Worm (Caenorhabditis elegans): ENCODE results near the gene F55F10.3.
"Not testable (repeated sequence)": the region's sequence is repeated elsewhere in the genome, so short reads cannot be mapped to it uniquely, and the experiment has no call there.

The F55F10.3 gene

ce11 chrIV:4336139-4336851, 23.5 kb upstream of the F55F10.3 start, which contains the start of the genes W03B1.3 and oac-51:
TSS of gene W03B1.3 (minus strand) at chrIV:4336239.
TSS of gene oac-51 (plus strand) at chrIV:4336801.
- TF ChIP-seq tbx-8 (GFP tag; optimal IDR thresholded peaks at IDR 0.05) (no peak), drap-1 (GFP tag; optimal IDR thresholded peaks at IDR 0.05) (no peak), nhr-12 (tag; optimal IDR thresholded peaks at IDR 0.05) (no peak), elt-1 (tag; optimal IDR thresholded peaks at IDR 0.05; ENCODE audit: borderline replicate concordance, insufficient read depth) (peak; percentile 51), unc-62 (GFP tag; optimal IDR thresholded peaks at IDR 0.05) (no peak), ceh-39 (tag; optimal IDR thresholded peaks at IDR 0.05) (no peak), mep-1 (tag; optimal IDR thresholded peaks at IDR 0.05) (no peak)

ce11 chrIV:4338217-4338616, 21.5 kb upstream of the F55F10.3 start:
- TF ChIP-seq blmp-1 (tag; optimal IDR thresholded peaks at IDR 0.05) (no peak), elt-1 (tag; optimal IDR thresholded peaks at IDR 0.05; ENCODE audit: borderline replicate concordance, insufficient read depth) (peak; percentile 70)

ce11 chrIV:4344828-4345227, 14.9 kb upstream of the F55F10.3 start:
- TF ChIP-seq sptf-1 (tag; optimal IDR thresholded peaks at IDR 0.05) (no peak), M03D4.4 (tag; optimal IDR thresholded peaks at IDR 0.05) (no peak), mab-5 (tag; optimal IDR thresholded peaks at IDR 0.05) (no peak), ztf-11 (tag; optimal IDR thresholded peaks at IDR 0.05) (no peak), ceh-83 (GFP tag; optimal IDR thresholded peaks at IDR 0.05) (no peak), nhr-76 (tag; optimal IDR thresholded peaks at IDR 0.05) (no peak)

ce11 chrIV:4346512-4346911, 13.2 kb upstream of the F55F10.3 start, which contains the start of gene oac-52:
TSS of gene oac-52 (minus strand) at chrIV:4346612.
- TF ChIP-seq tbx-8 (GFP tag; optimal IDR thresholded peaks at IDR 0.05) (no peak), lin-32 (GFP tag; optimal IDR thresholded peaks at IDR 0.05) (no peak), sptf-1 (tag; optimal IDR thresholded peaks at IDR 0.05) (no peak), drap-1 (GFP tag; optimal IDR thresholded peaks at IDR 0.05) (no peak), unc-62 (GFP tag; optimal IDR thresholded peaks at IDR 0.05) (no peak), nhr-76 (tag; optimal IDR thresholded peaks at IDR 0.05) (no peak), pha-4 (tag; optimal IDR thresholded peaks at IDR 0.05) (no peak)

ce11 chrIV:4347578-4348003, 12.2 kb upstream of the F55F10.3 start:
- TF ChIP-seq lsy-2 (tag; optimal IDR thresholded peaks at IDR 0.05) (no peak), ceh-83 (GFP tag; optimal IDR thresholded peaks at IDR 0.05) (no peak), snpc-4 (tag; optimal IDR thresholded peaks at IDR 0.05) (no peak), nhr-12 (tag; optimal IDR thresholded peaks at IDR 0.05) (no peak), ceh-39 (tag; optimal IDR thresholded peaks at IDR 0.05) (no peak), mep-1 (tag; optimal IDR thresholded peaks at IDR 0.05) (no peak), sem-2 (GFP tag; optimal IDR thresholded peaks at IDR 0.05) (no peak), elt-1 (tag; optimal IDR thresholded peaks at IDR 0.05; ENCODE audit: borderline replicate concordance, insufficient read depth) (no peak), flh-1 (GFP tag; optimal IDR thresholded peaks at IDR 0.05) (no peak)

- TF ChIP-seq sem-2, flh-1, tbx-8 (GFP tag; optimal IDR thresholded peaks at IDR 0.05): not testable (repeated sequence)
These were observed 11.6 kb upstream of the F55F10.3 start, which contains the start of gene W03B1.5 for ce11 chrIV:4348146-4348545. TSS of gene W03B1.5 (plus strand) at chrIV:4348446.

- TF ChIP-seq flh-1 (GFP tag; optimal IDR thresholded peaks at IDR 0.05) (no peak), elt-3 (tag; optimal IDR thresholded peaks at IDR 0.05) (no peak), tbx-8 (GFP tag; optimal IDR thresholded peaks at IDR 0.05) (no peak), ces-1 (GFP tag; optimal IDR thresholded peaks at IDR 0.05) (no peak), nhr-76 (tag; optimal IDR thresholded peaks at IDR 0.05) (no peak), zip-8 (tag; optimal IDR thresholded peaks at IDR 0.05) (no peak), unc-39 (tag; optimal IDR thresholded peaks at IDR 0.05) (no peak), lsy-2 (tag; optimal IDR thresholded peaks at IDR 0.05) (no peak), nhr-28 (tag; optimal IDR thresholded peaks at IDR 0.05) (no peak), cnd-1 (tag; optimal IDR thresholded peaks at IDR 0.05) (no peak), ceh-39 (tag; optimal IDR thresholded peaks at IDR 0.05) (no peak), sptf-1 (tag; optimal IDR thresholded peaks at IDR 0.05) (no peak)
These were observed 2.9 kb upstream of the F55F10.3 start, which contains the start of gene W03B1.9 for ce11 chrIV:4356879-4357278. TSS of gene W03B1.9 (minus strand) at chrIV:4356979.

Measured in whole organism, mixed stage, embryonic.